Worm (Caenorhabditis elegans) whole organism, midembryonic: ENCODE data around the gene T06C12.11.

Source experiments
- flt-1 ChIP-seq: fragments of 200-800 bp; sonication (Bioruptor generic); IDR thresholded peaks from 2 replicates; pipeline ENCODE4 v1.3.6; 2022; ENCODE audit warnings: missing genetic modification characterization, missing compliant biosample characterization
- klf-2 ChIP-seq: fragments of 200-800 bp; sonication (Bioruptor generic); conservative IDR thresholded peaks from 2 replicates; pipeline ENCODE4 v1.3.6; 2022; ENCODE audit warnings: missing genetic modification reagents, missing genetic modification characterization, missing compliant biosample characterization
- ref-1 ChIP-seq: fragments of 200-800 bp; sonication (Bioruptor generic); conservative IDR thresholded peaks from 2 replicates; pipeline ENCODE4 v1.3.6; 2022; ENCODE audit warnings: missing genetic modification reagents, missing genetic modification characterization, missing compliant biosample characterization

- TF ChIP-seq ref-1 (GFP tag; lab: Robert Waterston, UW) (no peak), flt-1 (GFP tag; lab: Robert Waterston, UW) (no peak), klf-2 (GFP tag; lab: Robert Waterston, UW) (no peak)
Measured at ce11 chrV:15924307-15924706, 31.5 kb downstream of the T06C12.11 start, which contains the start of gene nhr-108.
